Worm (Caenorhabditis elegans) whole organism, L2 larva: ENCODE measurements around the gene Y45G5AM.5.

Source experiments
- ama-1 ChIP-seq: fragments of 150-350 bp; optimal IDR thresholded peaks from 2 replicates; lab custom pipeline; 2018; ENCODE audit warnings: inconsistent platforms
- nhr-11 ChIP-seq: fragments of 150-350 bp; optimal IDR thresholded peaks from 2 replicates; lab custom pipeline; 2014; ENCODE audit warnings: missing biosample characterization, missing genetic modification characterization

ce11 chrV:4181272-4181671, 21.1 kb downstream of the Y45G5AM.5 start:
- TF ChIP-seq nhr-11 (tag; lab: Kevin White, UChicago) (no peak), ama-1 (lab: Kevin White, UChicago) (no peak)
